Worm (Caenorhabditis elegans): ENCODE data around the gene coq-2.

Gene coq-2

DNA sequence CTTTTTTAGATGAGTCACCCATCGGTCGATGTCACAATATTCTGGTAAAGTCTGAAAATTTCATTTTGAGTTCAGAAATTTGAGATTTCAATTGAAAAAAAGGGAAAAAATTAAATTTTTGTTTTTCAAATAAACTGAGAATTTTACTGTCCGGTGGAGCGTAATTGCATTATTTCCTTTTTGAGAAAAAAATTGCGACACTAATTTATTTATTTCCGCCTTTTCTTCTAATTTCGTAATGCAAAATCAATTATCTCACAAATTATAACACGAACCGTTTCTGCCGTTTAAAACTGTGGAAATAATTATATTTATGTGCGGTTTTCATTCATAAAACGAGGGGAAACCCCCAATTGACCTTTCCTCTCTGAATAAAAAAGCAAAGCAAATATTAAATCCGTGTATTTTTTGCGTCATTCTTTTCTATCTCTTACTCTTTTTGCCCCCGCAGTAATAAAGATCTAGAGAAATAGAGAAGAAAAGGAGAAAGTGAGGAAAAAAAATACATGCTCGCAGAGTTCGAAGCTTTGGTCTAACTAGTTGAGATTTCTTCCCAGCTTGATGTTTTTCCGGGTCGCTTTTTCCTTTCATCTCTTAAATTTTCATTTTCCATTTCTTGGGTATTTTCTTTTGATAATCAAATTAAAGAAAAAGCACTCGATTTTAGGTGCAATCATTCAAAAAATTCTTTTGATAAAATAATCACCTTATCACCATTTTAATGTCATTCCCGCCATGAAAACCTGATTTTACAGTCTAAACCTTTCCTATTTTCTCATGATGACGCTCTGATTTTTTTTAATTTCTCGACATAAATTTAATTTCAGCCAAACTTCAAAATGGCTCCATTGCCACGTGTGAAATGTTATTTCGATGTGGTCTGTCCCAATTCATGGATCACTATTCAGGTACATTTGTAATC lies 32.5 kb upstream of the coq-2 start, which contains the start of the genes brc-2 and T07E3.3 (continued):
- TF ChIP-seq vab-15 (tag; optimal IDR thresholded peaks at IDR 0.05) (no peak), sup-37 (GFP tag; optimal IDR thresholded peaks at IDR 0.05) (no peak), aly-2 (tag; optimal IDR thresholded peaks at IDR 0.05) (no peak), efl-1 (optimal IDR thresholded peaks at IDR 0.05) (peak in 1 of 2 experiments; percentile 13), efl-1 (GFP tag; optimal IDR thresholded peaks at IDR 0.05 in 1 of 2) (no peak), ets-5 (GFP tag; IDR thresholded peaks at IDR 0.05) (no peak), isw-1 (GFP tag; IDR thresholded peaks at IDR 0.05) (no peak), C16A3.4 (tag; optimal IDR thresholded peaks at IDR 0.05) (no peak), nhr-12 (tag; optimal IDR thresholded peaks at IDR 0.05) (no peak), sox-4 (tag; optimal IDR thresholded peaks at IDR 0.05) (no peak), skn-1 (tag; optimal IDR thresholded peaks at IDR 0.05) (no peak), sptf-1 (tag; optimal IDR thresholded peaks at IDR 0.05) (no peak), ceh-8 (GFP tag; optimal IDR thresholded peaks at IDR 0.05) (no peak), nhr-77 (tag; optimal IDR thresholded peaks at IDR 0.05) (no peak), rnt-1 (tag; optimal IDR thresholded peaks at IDR 0.05) (no peak), hlh-4 (tag; optimal IDR thresholded peaks at IDR 0.05) (no peak), C34B4.2 (tag; optimal IDR thresholded peaks at IDR 0.05) (no peak), unc-130 (tag; optimal IDR thresholded peaks at IDR 0.05) (no peak), ceh-82 (tag; optimal IDR thresholded peaks at IDR 0.05) (peak in 1 of 3 experiments; percentile 9), lin-15B (tag; optimal IDR thresholded peaks at IDR 0.05) (no peak), unc-62 (GFP tag; optimal IDR thresholded peaks at IDR 0.05) (no peak), dsc-1 (tag; optimal IDR thresholded peaks at IDR 0.05) (peak; percentile 31), fkh-10 (GFP tag; optimal IDR thresholded peaks at IDR 0.05) (no peak), hlh-17 (GFP tag; optimal IDR thresholded peaks at IDR 0.05; ENCODE audit: borderline replicate concordance) (no peak), alr-1 (tag; optimal IDR thresholded peaks at IDR 0.05; ENCODE audit: borderline replicate concordance) (no peak), ztf-11 (tag; optimal IDR thresholded peaks at IDR 0.05) (no peak), tlp-1 (tag; optimal IDR thresholded peaks at IDR 0.05) (no peak), tbx-2 (tag; optimal IDR thresholded peaks at IDR 0.05) (peak; percentile 3), nhr-28 (tag; optimal IDR thresholded peaks at IDR 0.05) (no peak), snu-23 (GFP tag; optimal IDR thresholded peaks at IDR 0.05) (peak; percentile 1), xbp-1 (tag; optimal IDR thresholded peaks at IDR 0.05) (no peak), unc-86 (tag; optimal IDR thresholded peaks at IDR 0.05) (no peak), aha-1 (tag; optimal IDR thresholded peaks at IDR 0.05) (no peak), C04F5.9 (tag; optimal IDR thresholded peaks at IDR 0.05) (no peak), fkh-8 (tag; optimal IDR thresholded peaks at IDR 0.05) (no peak), nhr-47 (tag; optimal IDR thresholded peaks at IDR 0.05) (peak; percentile 1), zag-1 (tag; optimal IDR thresholded peaks at IDR 0.05) (no peak), nhr-84 (tag; optimal IDR thresholded peaks at IDR 0.05) (no peak), ztf-4 (tag; optimal IDR thresholded peaks at IDR 0.05) (no peak), pax-3 (tag; optimal IDR thresholded peaks at IDR 0.05) (no peak)

DNA sequence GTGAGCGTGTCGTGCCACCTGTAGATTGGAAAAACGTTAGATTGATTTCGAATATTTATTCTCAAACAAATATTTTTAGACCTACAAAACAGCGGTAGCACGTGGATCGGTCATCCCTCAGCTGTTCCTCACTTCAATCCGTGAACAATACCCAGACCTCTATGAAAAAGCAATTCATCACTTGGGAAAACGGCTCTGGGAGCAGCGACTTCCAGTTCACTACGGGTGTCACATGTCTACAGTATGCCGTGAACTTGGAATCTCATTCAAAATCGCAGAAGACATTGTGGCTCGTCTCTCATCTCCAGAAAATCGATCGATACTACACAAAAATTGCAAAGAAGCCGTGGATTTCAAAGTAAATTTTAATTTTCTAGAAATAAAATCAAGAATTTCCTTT lies 31.3 kb upstream of the coq-2 start:
- TF ChIP-seq fkh-8 (tag; optimal IDR thresholded peaks at IDR 0.05) (no peak), unc-30 (tag; optimal IDR thresholded peaks at IDR 0.05) (no peak), mdl-1 (tag; optimal IDR thresholded peaks at IDR 0.05) (no peak), C34B4.2 (tag; optimal IDR thresholded peaks at IDR 0.05) (no peak), lir-3 (tag; optimal IDR thresholded peaks at IDR 0.05; ENCODE audit: poor library complexity) (no peak), nhr-12 (tag; optimal IDR thresholded peaks at IDR 0.05) (no peak), unc-86 (tag; optimal IDR thresholded peaks at IDR 0.05) (no peak), nhr-77 (tag; optimal IDR thresholded peaks at IDR 0.05) (no peak), egl-13 (tag; optimal IDR thresholded peaks at IDR 0.05) (no peak), dpl-1 (GFP tag; optimal IDR thresholded peaks at IDR 0.05) (no peak), fkh-4 (tag; optimal IDR thresholded peaks at IDR 0.05; ENCODE audit: borderline replicate concordance) (no peak), lsy-2 (tag; optimal IDR thresholded peaks at IDR 0.05) (peak in 1 of 2 experiments; percentile 51), jun-1 (tag; optimal IDR thresholded peaks at IDR 0.05) (no peak), nhr-11 (tag; optimal IDR thresholded peaks at IDR 0.05) (no peak), C04F5.9 (tag; optimal IDR thresholded peaks at IDR 0.05) (no peak), unc-62 (GFP tag; optimal IDR thresholded peaks at IDR 0.05) (no peak), ces-1 (GFP tag; optimal IDR thresholded peaks at IDR 0.05) (no peak), mep-1 (tag; optimal IDR thresholded peaks at IDR 0.05) (no peak), lin-14 (GFP tag; optimal IDR thresholded peaks at IDR 0.05) (peak; percentile 6), zip-4 (GFP tag; optimal IDR thresholded peaks at IDR 0.05) (no peak)

All from whole organism, L1 larva.